Fruit fly (Drosophila melanogaster) whole organism: ENCODE results near the gene dpr3.

Experiments
- Dll ChIP-seq: fragments of >200 bp; optimal IDR thresholded peaks from 2 replicates; lab custom pipeline; 2017
- pan ChIP-seq: fragments of >200 bp; optimal IDR thresholded peaks from 2 replicates; lab custom pipeline; 2017
- psq ChIP-seq: fragments of >200 bp; optimal IDR thresholded peaks from 2 replicates; lab custom pipeline; 2017

dm6 chr2L:2038956-2039263, 70.8 kb downstream of the dpr3 start:
- TF ChIP-seq pan (lab: Kevin White, UChicago) (no peak), psq (no peak), Dll (lab: Kevin White, UChicago) (no peak)
